Worm (Caenorhabditis elegans) whole organism, L4/young adult: Measurements from ENCODE around the gene ssp-32.

Experiments used
- W03F9.2 ChIP-seq: fragments of 150-350 bp; optimal IDR thresholded peaks from 2 replicates; lab custom pipeline; 2014; ENCODE audit warnings: missing biosample characterization, missing genetic modification characterization
- him-1 ChIP-seq: sonication (generic microtip); optimal IDR thresholded peaks from 2 replicates; lab custom pipeline; 2016; ENCODE audit warnings: missing genotype, missing genetic modification reagents, missing genetic modification characterization, missing compliant biosample characterization

- TF ChIP-seq him-1 = no peak
- TF ChIP-seq W03F9.2 (tag; lab: Kevin White, UChicago) = peak; percentile 75
Measured at ce11 chrIV:9857952-9858488, 37.2 kb upstream of the ssp-32 start, which contains the start of gene npp-1.
